Worm (Caenorhabditis elegans) whole organism, mixed stage, embryonic: ENCODE results near the gene C02B10.3.

Experiments
- bed-3 ChIP-seq: fragments of 200-800 bp; sonication (Bioruptor generic); optimal IDR thresholded peaks from 3 replicates; lab custom pipeline; 2018; ENCODE audit warnings: mild to moderate bottlenecking, missing genetic modification characterization, moderate library complexity, missing compliant biosample characterization
- elt-1 ChIP-seq: sonication (generic microtip); optimal IDR thresholded peaks from 2 replicates; lab custom pipeline; 2017; ENCODE audit warnings: missing genetic modification characterization, mild to moderate bottlenecking, missing compliant biosample characterization, antibody characterized with exemption, moderate library complexity, borderline replicate concordance; ENCODE audit not compliant: insufficient read depth
- lin-13 ChIP-seq: fragments of 150-350 bp; optimal IDR thresholded peaks from 2 replicates; lab custom pipeline; 2014; ENCODE audit warnings: missing biosample characterization, missing genetic modification characterization
- lin-32 ChIP-seq: fragments of 200-800 bp; sonication (Bioruptor generic); optimal IDR thresholded peaks from 2 replicates; lab custom pipeline; 2018; ENCODE audit warnings: mild to moderate bottlenecking, missing genetic modification characterization, missing compliant biosample characterization
- lsy-2 ChIP-seq: fragments of 150-350 bp; optimal IDR thresholded peaks from 2 replicates; lab custom pipeline; 2014; ENCODE audit warnings: missing biosample characterization, missing genetic modification characterization
- nhr-12 ChIP-seq: fragments of 150-350 bp; optimal IDR thresholded peaks from 2 replicates; lab custom pipeline; 2014; ENCODE audit warnings: missing biosample characterization, missing genetic modification characterization
- nhr-2 ChIP-seq: fragments of 150-350 bp; optimal IDR thresholded peaks from 2 replicates; lab custom pipeline; 2014; ENCODE audit warnings: missing biosample characterization, missing genetic modification characterization
- nhr-237 ChIP-seq: fragments of 150-350 bp; optimal IDR thresholded peaks from 2 replicates; lab custom pipeline; 2014; ENCODE audit warnings: missing biosample characterization, missing genetic modification characterization
- pha-4 ChIP-seq: fragments of 150-350 bp; optimal IDR thresholded peaks from 2 replicates; lab custom pipeline; 2018; ENCODE audit warnings: missing biosample characterization, missing genetic modification reagents, missing genetic modification characterization
- snpc-4 ChIP-seq: fragments of 150-350 bp; optimal IDR thresholded peaks from 2 replicates; lab custom pipeline; 2014; ENCODE audit warnings: missing biosample characterization, missing genetic modification characterization
- unc-39 ChIP-seq: fragments of 150-350 bp; optimal IDR thresholded peaks from 2 replicates; lab custom pipeline; 2014; ENCODE audit warnings: missing biosample characterization, missing genetic modification characterization
- unc-62 ChIP-seq: fragments of 150-350 bp; optimal IDR thresholded peaks from 2 replicates; lab custom pipeline; 2014; ENCODE audit warnings: missing biosample characterization, missing genetic modification reagents, missing genetic modification characterization
- ztf-11 ChIP-seq: fragments of 150-350 bp; optimal IDR thresholded peaks from 2 replicates; lab custom pipeline; 2014; ENCODE audit warnings: missing biosample characterization, missing genetic modification characterization

ce11 chrIV:5121995-5122394, 18.9 kb upstream of the C02B10.3 start, which contains the start of gene tkr-3:
- no peak for TF ChIP-seq elt-1
- no peak for TF ChIP-seq unc-39 (tag; lab: Kevin White, UChicago)
- TF ChIP-seq ztf-11 (tag; lab: Kevin White, UChicago) = no peak
- TF ChIP-seq nhr-237 = no peak
- TF ChIP-seq lin-13 (tag; lab: Kevin White, UChicago) = no peak
- TF ChIP-seq bed-3 (GFP tag; lab: Kevin White, UChicago) = no peak
- TF ChIP-seq unc-62 (GFP tag; lab: Kevin White, UChicago) = no peak
- no peak for TF ChIP-seq snpc-4
- no peak for TF ChIP-seq pha-4
- no peak for TF ChIP-seq lsy-2 (tag; lab: Kevin White, UChicago)
- TF ChIP-seq nhr-2 = no peak
- no peak for TF ChIP-seq nhr-12
- TF ChIP-seq lin-32 (GFP tag; lab: Kevin White, UChicago) = no peak
